Fruit fly (Drosophila melanogaster) whole organism: ENCODE data around the gene CG15435.

ENCODE experiments used
- CG8478 ChIP-seq: fragments of >200 bp; optimal IDR thresholded peaks from 2 replicates; lab custom pipeline; 2018; ENCODE audit warnings: inconsistent platforms
- Dll ChIP-seq: fragments of >200 bp; optimal IDR thresholded peaks from 2 replicates; lab custom pipeline; 2017
- EcR ChIP-seq, 2 experiments: fragments of >200 bp; optimal IDR thresholded peaks; 2 replicates each; lab custom pipeline; 2017; ENCODE audit warnings: missing biosample characterization in 2 of 2, missing genetic modification characterization in 2 of 2, missing genetic modification reagents in 2 of 2
- pan ChIP-seq: fragments of >200 bp; optimal IDR thresholded peaks from 2 replicates; lab custom pipeline; 2017
- psq ChIP-seq: fragments of >200 bp; optimal IDR thresholded peaks from 2 replicates; lab custom pipeline; 2017
- usp ChIP-seq: fragments of >200 bp; optimal IDR thresholded peaks from 2 replicates; lab custom pipeline; 2017; ENCODE audit warnings: missing biosample characterization, missing genetic modification characterization, mixed read lengths

The CG15435 gene

DNA sequence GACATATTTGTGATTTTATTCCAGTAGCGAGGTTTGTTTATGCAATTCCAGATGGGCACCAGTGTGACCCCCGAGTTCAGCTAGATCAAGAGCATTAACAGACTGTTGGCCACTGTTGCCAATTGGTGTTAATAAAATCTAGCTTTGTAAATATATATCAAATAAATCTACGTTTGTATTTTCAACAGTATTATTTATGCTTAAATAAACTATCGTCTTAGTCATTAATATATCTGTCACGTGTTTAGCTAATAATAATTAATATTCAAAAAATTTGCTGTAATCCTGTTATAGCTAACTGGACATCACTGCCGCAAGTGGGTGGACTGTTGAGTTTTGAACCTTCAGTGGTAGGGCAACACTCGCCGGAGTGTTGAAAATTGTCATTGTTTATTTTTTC lies at the start of gene CG15435, which contains the start of gene mRpL27:
CG15435 (plus strand) TSS at position 187 of the 400 bp plus-strand sequence.
mRpL27 (minus strand) TSS at position 96 of the 400 bp plus-strand sequence.
- no peak for TF ChIP-seq psq (lab: Kevin White, UChicago)
- no peak for TF ChIP-seq pan (lab: Kevin White, UChicago)
- no peak for TF ChIP-seq CG8478

DNA sequence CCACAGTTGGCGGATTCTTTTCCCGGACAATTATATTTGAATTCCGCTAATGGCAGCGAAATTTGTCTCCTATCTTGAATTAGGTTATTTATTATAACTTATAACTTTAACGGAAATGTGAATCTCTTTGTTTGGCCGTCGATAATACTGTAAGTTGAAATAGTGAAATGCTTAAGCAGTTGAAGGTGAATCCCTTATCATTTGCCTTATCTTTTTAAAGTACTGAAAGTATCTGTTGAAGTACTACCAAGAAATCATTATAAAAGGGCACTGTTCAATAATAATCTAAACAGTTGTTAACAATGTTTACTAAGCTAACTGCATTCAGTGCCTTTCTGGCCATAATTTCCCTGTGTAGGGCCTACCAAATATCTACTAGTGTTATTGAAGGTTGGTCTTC lies 48.7 kb upstream of the CG15435 start, which contains the start of gene CG43055:
CG43055 (plus strand) TSS at position 301 of the 400 bp plus-strand sequence.
- no peak for TF ChIP-seq pan (lab: Kevin White, UChicago)
- no peak for TF ChIP-seq Dll
- TF ChIP-seq EcR (GFP tag; optimal IDR thresholded peaks at IDR 0.05; lab: Kevin White, UChicago), result no peak
- TF ChIP-seq CG8478, result no peak
- TF ChIP-seq usp, result no peak
- no peak for TF ChIP-seq psq (lab: Kevin White, UChicago)

DNA sequence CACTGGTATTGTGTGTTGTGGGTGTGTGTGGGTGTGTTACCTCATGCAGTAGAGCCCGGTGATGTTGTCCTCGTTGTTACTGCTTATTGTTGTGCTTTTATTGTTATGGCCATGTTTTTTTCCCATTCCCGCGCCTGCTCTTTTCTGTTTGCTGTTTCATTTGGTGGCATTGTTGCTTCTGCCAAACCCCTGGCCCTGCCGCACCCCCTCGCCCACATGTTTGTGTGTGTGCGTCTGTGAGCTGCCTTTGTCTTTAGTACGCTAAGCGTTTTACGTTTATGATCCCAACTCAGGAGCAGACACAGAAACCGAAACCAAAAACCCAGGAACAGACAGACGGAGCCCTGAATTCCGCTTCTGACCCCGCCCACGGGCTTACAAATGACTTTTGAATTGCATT lies 45.5 kb upstream of the CG15435 start:
- TF ChIP-seq EcR (GFP tag; optimal IDR thresholded peaks at IDR 0.05; lab: Kevin White, UChicago) (no peak), CG8478 (no peak), pan (lab: Kevin White, UChicago) (no peak), Dll (no peak), usp (no peak), psq (lab: Kevin White, UChicago) (no peak)

DNA sequence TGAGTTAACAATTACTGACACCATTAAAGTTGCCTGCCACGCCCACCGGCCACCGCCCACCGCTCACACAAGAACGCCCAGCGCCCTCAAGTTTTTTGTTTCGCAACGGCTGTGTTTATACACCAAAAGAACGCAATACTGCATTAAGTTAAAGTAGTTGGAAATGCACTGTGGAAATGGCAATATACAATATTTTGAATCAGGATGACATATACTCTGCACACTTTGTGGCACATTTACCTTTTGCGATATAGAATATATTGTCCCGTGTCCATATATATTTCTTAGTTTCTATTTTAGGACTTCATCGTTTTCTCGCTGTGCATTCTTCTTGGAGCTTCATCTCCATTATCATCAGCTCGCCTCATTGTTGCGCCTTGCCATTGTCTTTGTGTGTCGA lies 43.4 kb upstream of the CG15435 start:
- TF ChIP-seq usp, result no peak
- TF ChIP-seq psq (lab: Kevin White, UChicago), result no peak
- no peak for TF ChIP-seq Dll
- TF ChIP-seq CG8478, result no peak
- no peak for TF ChIP-seq EcR (GFP tag; optimal IDR thresholded peaks at IDR 0.05; lab: Kevin White, UChicago)
- no peak for TF ChIP-seq pan (lab: Kevin White, UChicago)

DNA sequence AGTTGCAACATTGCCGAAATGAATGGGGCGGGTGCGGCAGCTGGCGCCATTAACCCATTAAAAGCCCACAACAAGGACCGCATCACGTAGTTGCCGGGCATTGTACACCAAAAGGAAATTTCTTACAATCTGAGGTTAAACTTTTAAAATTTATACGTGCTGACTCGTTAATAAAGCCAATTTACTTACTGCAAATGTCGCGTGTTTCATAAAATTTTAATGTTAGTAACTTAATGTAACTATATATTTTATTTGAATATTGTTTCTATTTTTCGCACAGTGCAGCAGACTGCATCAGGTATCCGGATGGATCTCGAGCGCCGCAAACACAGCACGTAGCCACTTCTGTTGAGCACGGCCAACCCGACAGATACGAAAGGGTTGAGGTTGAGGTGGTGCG lies 42.6 kb upstream of the CG15435 start:
- TF ChIP-seq Dll (no peak), psq (lab: Kevin White, UChicago) (no peak), CG8478 (no peak), usp (no peak), pan (lab: Kevin White, UChicago) (no peak), EcR (GFP tag; optimal IDR thresholded peaks at IDR 0.05; lab: Kevin White, UChicago) (no peak)

DNA sequence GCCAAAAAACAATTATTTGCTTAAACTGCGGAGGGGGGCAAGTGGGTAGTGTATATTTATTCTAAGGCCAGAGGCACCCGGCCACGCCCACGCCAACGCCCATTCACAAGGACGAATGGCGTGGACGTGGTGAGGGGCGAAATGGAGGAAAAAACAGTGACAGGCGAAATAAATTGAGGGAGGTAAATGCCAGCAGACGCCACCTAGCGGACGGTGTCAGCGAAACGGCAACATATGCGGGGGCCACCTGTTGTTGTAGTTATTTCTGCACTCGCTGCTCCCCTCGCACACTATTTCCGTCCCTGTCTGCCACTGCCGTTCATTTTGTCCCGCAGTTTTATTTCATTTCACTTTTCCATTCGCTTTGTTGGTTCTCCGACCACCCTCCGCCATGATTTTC lies 41.5 kb upstream of the CG15435 start:
- TF ChIP-seq pan (lab: Kevin White, UChicago) (no peak), EcR (GFP tag; optimal IDR thresholded peaks at IDR 0.05; lab: Kevin White, UChicago) (no peak), Dll (no peak), CG8478 (no peak), psq (lab: Kevin White, UChicago) (no peak), usp (no peak)

DNA sequence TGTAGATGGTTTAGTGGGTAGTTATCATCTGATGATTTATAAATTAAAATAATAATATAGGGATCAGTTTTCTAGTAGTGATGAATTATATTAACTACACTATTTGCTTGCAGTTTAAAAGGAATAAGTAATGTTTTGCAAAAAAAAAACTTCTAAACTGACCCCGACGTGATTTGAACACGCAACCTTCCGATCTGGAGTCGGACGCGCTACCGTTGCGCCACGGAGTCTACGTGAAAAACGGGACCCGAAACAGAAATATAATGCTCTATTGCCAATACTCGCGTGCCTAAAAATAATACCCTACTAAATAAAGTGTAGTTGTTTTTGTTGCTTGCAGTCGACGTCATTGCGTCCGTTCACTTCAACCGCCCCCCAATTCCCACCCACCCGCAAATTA lies 40.7 kb upstream of the CG15435 start:
- no peak for TF ChIP-seq usp
- TF ChIP-seq Dll, result no peak
- no peak for TF ChIP-seq EcR (GFP tag; optimal IDR thresholded peaks at IDR 0.05; lab: Kevin White, UChicago)
- TF ChIP-seq CG8478, result no peak
- no peak for TF ChIP-seq pan (lab: Kevin White, UChicago)
- no peak for TF ChIP-seq psq (lab: Kevin White, UChicago)

DNA sequence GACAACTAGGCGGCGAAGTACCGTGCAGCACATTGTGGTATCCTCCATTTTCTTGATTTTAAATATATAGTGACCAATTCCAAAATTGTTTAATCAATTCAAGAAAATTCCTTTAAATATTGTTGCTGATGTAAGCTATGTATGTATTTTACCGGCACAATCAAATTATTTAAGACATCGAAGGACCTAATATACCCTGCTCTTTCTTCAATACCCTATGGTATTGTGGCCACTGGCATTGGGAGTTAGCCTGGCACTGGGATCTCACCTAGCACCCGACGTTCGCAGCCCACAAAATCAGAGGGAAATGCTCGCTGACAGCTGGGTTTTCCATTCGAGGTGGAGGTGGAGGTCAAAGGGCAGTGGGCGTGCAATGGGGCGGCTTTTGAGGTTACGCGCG lies 37.4 kb upstream of the CG15435 start:
- TF ChIP-seq psq (lab: Kevin White, UChicago) (no peak), Dll (no peak), pan (lab: Kevin White, UChicago) (no peak), EcR (GFP tag; optimal IDR thresholded peaks at IDR 0.05; lab: Kevin White, UChicago) (no peak), CG8478 (no peak), usp (no peak)

DNA sequence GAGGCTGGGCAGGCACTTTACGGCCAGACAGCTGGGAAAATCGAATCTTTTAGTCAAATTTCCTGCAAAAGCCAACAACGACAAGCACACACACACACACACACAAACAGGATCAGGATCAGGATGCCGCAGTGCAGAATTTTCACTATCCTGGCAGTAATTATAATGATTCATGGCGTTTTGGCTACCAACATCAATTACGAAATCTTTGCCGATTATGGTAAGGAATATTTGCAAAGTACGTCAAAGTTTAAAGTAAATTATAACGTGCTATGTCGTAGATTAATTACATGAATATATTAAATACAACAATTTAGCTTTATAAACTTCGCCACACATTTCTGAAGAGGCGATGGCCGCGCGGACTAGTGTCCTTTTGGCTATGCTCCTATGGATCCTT lies 25.9 kb upstream of the CG15435 start, which contains the start of the genes CG34177 and CG34178:
CG34177 (plus strand) TSS at position 301 of the 400 bp plus-strand sequence.
CG34178 (plus strand) TSS at position 301 of the 400 bp plus-strand sequence.
- no peak for TF ChIP-seq usp
- TF ChIP-seq Dll, result no peak
- no peak for TF ChIP-seq pan (lab: Kevin White, UChicago)
- no peak for TF ChIP-seq CG8478

DNA sequence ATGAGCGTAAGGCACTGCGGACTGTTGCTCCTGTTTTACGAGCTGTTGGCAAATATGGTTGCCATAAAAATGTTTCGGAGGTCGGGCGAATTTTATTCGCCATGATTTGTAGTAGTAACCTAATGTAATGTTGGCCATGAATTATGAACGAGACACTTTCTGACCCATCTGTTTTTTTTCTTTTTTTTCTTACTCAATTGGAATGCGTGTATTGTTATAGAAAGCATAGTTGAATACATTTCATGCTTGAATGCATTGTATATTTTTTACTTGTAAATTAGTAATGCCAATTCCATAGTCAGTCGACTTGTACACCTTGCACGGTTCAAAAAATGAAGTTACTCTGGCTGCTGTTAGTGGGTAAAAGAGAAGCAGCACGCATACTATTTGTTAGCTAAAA lies 22.0 kb upstream of the CG15435 start, which contains the start of gene CG43056:
CG43056 (plus strand) TSS at position 301 of the 400 bp plus-strand sequence.
- TF ChIP-seq psq (lab: Kevin White, UChicago) (no peak), Dll (no peak), usp (no peak), pan (lab: Kevin White, UChicago) (no peak), EcR (GFP tag; optimal IDR thresholded peaks at IDR 0.05; lab: Kevin White, UChicago) (no peak), CG8478 (no peak)

DNA sequence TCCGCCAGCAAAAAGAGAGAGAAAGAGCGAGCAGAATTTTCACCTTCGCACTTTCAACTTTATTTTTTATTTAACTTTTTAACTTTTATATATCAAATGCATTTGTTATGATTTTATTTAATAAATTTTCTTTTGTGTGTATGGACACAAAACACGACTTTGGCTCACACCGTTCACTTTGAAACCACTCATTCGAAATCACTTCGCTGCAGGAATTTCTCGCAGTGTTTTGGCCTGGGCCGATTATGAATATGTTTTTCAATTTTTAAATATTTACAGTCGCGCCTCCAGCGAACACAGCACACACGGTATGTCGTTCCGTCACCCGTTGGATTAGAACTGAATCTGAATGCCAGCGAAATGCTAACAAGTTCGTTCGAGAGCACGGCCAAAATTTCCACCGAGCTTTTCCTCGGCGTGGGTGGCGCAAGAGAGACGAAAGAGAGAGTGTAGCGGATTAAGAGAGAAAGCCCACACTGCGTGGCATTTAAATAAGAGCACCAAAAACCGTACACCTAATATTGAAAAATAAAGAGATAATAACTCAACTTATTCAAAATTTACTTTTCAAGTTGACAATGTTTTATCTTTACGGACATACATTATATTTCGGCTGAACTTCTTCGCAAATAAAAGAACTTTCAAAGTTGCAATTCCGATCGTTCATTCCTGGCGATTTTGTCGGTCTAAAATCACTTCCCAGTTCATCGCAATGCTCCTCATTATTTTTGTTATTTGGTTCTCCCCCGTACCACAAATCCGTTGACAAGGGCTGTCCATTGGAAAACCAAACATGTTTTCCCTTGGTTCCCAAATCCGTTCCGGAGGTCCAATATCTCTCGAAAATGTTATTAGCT lies 18.4 kb upstream of the CG15435 start, which contains the start of gene CG15431:
CG15431 (minus strand) TSS at position 402 of the 857 bp plus-strand sequence.
- TF ChIP-seq Dll (no peak), usp (no peak), pan (lab: Kevin White, UChicago) (no peak), psq (lab: Kevin White, UChicago) (no peak)

DNA sequence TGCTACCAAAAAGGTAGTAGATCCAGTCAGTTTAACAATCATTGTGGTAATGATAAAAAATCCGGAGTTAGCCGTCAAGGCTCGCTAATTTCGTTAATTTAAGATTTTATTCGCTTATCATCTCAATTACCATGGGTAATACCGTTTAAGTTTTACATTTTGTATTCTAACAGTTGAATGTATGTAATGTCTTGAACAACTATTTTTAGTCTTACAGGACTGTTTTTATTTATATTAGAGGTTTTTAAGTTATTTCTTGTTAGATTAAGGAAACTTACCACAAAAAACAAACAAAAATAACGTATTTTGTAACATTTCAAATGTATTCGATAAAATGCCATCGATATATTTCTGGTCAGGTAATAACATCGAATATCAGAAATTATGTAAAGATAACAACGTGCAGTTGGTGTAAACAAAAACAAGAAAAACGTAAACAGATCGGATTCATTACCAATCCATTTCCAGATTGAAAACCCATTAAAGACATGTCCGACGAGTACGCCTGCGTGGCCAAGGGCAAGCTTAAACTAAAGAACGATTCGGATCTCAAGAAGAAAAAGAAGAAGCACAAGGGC lies 17.4 kb upstream of the CG15435 start, which contains the start of the genes Sfp24F and CG15432:
Sfp24F (minus strand) TSS at position 51 of the 578 bp plus-strand sequence.
CG15432 (plus strand) TSS at position 311 of the 578 bp plus-strand sequence.
- TF ChIP-seq usp (no peak), EcR (GFP tag; optimal IDR thresholded peaks at IDR 0.05; lab: Kevin White, UChicago) (no peak), psq (lab: Kevin White, UChicago) (no peak)
